Fruit fly (Drosophila melanogaster): Measurements from ENCODE around the gene Grip163.
A peak's percentile ranks its signal among the peaks of the same experiment; 100 is the strongest.

Gene Grip163

DNA sequence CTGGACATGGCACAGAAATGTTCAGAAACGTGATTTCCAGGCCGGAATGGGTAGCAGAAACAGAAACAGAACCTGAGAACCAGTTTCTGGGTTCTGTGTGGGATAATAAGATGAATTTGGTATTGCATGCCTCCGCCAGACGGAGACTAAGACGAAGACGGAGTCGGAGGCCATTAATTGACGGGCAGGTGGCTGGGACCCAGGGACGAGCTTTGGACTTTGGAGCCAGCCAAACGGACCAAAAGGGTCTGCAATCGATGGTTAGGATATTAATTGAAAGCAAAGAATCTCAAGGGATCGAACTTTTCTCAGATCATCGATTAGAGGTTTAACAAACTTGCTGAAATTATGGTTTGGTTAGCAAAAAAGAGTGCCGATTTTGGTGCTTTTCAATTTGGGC, 16.3 kb upstream of the Grip163 start:
- no peak for TF ChIP-seq CG17801 (GFP tag; optimal IDR thresholded peaks at IDR 0.05; ENCODE audit: partially characterized antibody)

DNA sequence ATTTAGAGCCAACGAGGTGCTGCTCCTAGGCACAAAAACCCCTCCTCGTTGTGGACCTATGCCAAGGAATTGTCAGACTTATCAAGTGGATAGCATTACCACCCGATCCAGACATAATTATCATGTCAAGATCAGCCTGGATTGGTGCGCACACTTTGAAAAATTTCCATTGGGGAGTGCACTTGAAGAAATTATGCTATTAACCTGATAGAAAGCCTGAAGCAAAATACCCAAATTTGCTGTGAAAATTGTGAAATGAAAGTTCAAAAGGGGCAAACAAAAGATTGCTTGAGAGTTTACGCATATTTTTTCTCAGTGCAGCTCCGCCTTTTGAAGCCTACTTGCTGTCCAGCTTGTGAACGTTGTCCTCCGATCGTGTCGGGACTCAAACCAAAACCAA, 15.8 kb upstream of the Grip163 start:
- no peak for TF ChIP-seq CG17801 (GFP tag; optimal IDR thresholded peaks at IDR 0.05; ENCODE audit: partially characterized antibody)

dm6 chr3L:12007945-12008344, 10.0 kb upstream of the Grip163 start:
- TF ChIP-seq CG17801 (GFP tag; optimal IDR thresholded peaks at IDR 0.05; ENCODE audit: partially characterized antibody): no peak

DNA sequence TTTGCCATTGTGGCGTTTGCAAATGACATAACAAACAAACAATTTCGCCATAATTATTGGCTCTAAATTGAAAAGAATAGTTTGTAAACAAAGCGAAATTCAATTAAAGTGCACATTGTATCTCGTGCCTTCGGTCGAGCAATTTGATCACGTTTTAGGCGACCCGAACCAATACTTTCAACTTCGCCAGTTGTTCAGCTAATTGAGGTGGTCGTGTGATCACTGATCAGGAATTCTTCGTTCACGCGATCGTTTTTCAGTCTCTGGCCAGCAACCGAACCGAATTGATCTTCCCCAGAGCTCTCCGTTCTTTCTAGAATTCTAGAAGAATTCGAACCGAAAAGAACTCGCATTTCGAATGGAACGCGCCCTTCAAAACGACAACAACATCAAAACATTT, 6.2 kb upstream of the Grip163 start:
- no peak for TF ChIP-seq CG17801 (GFP tag; optimal IDR thresholded peaks at IDR 0.05; ENCODE audit: partially characterized antibody)

DNA sequence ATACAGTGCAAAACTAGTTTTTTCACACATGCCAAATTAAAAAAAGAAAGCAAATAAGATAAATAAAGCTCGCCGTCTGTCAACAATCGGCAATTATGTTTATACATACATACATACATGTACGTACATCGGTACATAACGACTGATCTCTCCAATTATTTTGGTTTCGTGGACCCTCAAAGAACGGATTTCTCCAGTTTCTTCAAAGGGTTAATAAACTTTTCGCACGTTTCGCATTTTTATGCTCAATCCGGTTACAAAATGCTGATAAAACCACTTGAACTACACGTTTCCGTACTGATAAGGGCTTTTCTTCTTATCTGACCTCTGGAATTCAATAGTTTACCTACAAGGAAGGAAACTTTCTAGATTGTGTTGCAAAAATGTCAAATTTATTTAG, 5.5 kb upstream of the Grip163 start:
- no peak for TF ChIP-seq CG17801 (GFP tag; optimal IDR thresholded peaks at IDR 0.05; ENCODE audit: partially characterized antibody)

DNA sequence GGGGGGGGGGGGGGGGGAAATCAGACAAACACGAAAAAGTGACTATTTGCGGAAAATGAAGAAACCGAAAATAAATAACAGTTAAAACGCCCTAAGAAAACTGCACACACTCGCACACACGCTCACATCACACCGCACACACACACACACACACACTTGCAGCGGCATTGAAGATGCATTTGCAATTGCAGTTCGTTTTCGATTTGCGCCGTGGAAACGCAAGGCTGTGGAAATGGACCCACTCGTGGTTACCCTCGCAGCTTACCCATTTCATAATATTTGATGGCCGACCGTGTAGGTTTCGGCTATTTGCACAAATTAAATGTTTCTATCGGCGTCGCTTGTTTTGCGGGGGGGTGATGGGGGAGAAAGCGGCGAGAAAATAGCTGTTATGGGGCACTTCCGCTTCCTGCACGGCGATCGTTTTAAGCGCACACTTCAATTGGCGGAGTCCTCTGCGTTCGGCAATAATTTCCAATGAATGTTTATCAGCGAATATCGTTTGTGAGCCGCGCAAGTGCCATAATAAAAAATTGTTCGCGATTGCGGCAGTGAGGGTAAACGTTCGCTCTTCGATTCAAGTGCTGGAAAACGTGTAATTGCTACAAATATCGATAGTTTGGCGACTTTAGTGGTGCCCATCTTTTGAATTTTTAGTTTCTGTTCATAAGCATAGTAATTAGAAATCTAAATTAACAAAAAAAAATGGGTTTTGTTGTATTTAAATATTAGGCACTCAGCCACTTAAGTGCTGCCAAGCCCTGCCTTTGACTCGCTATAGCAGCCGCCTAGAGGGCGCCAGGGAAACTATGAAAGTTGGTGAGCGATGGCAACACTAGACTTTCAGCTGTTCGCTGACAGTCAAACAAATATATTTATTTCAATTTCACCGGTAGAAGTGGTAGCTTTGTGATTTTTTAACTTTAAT, 4.6 kb upstream of the Grip163 start, which contains the start of the genes Pop2 and CG6928:
Pop2 (minus strand) TSS at position 595 of the 928 bp plus-strand sequence.
CG6928 (plus strand) TSS at position 835 of the 928 bp plus-strand sequence.
- peak; percentile 44 for TF ChIP-seq CG17801 (GFP tag; optimal IDR thresholded peaks at IDR 0.05; ENCODE audit: partially characterized antibody)

DNA sequence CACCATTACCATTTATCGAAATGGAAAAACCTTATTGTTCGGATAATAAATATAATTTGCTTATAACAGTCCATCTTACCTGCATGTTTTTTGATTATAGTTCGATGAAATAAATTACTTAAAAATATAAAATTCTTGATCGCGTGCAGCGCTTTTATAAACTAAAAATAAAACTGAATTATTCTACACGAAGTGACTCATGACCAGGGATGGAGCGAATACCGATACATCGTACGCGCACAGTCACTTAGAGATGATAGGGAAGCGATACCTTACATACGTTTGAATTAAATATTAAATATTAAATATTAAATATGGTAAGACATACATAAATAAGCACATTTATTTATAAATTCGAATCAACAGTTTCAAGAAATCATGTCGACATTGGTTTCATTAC, 5.0 kb downstream of the Grip163 start, which contains the start of gene viaf:
viaf (minus strand) TSS at position 220 of the 400 bp plus-strand sequence.
- peak; percentile 68 for TF ChIP-seq CG17801 (GFP tag; optimal IDR thresholded peaks at IDR 0.05; ENCODE audit: partially characterized antibody)

DNA sequence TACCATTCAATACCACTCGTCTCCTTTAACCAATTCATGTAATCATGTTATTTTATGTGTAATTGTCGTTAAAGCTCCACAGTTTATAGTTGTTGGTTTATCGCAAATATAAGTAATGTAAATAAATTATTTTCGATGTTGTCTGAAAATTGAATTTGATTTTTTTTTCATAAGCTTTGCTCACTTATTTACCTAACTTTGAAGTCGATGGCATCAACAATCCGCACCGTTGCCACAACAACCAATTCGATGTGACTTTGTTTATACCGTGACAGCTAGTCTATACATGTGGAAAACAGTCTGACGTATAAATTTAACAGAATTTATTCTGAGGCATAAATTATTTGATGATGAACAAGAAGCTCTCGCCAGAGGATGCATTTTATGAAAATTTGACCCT, 7.5 kb downstream of the Grip163 start, which contains the start of gene CG6931:
CG6931 (plus strand) TSS at position 301 of the 400 bp plus-strand sequence.
- TF ChIP-seq CG17801 (GFP tag; optimal IDR thresholded peaks at IDR 0.05; ENCODE audit: partially characterized antibody): no peak

DNA sequence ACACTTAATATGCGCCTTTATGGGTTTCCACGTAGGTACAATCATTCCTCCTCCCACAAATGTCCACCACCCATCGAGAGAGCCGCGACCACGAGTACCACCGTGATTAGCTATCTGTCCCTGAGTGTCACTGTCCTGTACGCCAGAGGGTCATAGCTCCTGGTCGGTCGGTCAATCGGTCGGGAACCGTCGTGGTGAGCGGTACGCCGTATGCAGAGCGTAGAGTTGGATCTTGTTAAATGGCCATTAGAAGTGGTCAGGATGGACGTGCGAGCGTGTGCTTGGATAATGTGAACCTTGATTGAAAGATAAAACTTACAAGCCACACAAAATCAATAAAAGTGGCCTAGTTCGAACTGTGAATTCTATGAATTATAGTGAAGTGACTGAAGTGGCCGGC, 13.3 kb downstream of the Grip163 start, which contains the start of gene CG6938:
CG6938 (plus strand) TSS at position 301 of the 400 bp plus-strand sequence.
- no peak for TF ChIP-seq CG17801 (GFP tag; optimal IDR thresholded peaks at IDR 0.05; ENCODE audit: partially characterized antibody)

DNA sequence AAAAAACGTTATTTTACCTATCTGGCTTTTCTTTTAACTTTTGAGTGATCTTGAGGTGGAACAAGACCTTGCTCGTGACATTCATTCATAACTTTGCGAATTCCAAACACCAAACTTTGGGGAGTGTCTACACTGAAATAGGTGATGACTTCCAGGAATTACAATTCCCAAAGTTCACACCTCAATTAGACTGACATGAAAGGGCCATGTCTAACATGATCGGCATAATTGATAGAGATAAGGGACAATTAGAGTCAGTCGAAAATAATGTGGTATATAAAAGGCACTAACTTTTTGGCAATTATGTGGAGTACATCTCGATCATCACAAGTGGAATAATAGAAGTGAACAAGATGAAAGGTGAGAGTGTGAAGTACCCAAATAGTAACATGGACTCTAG, 22.1 kb downstream of the Grip163 start, which contains the start of gene CG43896:
CG43896 (plus strand) TSS at position 301 of the 400 bp plus-strand sequence.
- TF ChIP-seq CG17801 (GFP tag; optimal IDR thresholded peaks at IDR 0.05; ENCODE audit: partially characterized antibody): no peak

dm6 chr3L:11974605-11975004, 23.3 kb downstream of the Grip163 start, which contains the start of gene CG14125:
Gene CG14125 (plus strand): TSS chr3L:11974905.
- TF ChIP-seq CG17801 (GFP tag; optimal IDR thresholded peaks at IDR 0.05; ENCODE audit: partially characterized antibody): no peak

- no peak for TF ChIP-seq CG17801 (GFP tag; optimal IDR thresholded peaks at IDR 0.05; ENCODE audit: partially characterized antibody)
Observed at dm6 chr3L:11973690-11974089, 24.2 kb downstream of the Grip163 start, which contains the start of gene CG42397. Gene CG42397 (minus strand): TSS chr3L:11973790.

DNA sequence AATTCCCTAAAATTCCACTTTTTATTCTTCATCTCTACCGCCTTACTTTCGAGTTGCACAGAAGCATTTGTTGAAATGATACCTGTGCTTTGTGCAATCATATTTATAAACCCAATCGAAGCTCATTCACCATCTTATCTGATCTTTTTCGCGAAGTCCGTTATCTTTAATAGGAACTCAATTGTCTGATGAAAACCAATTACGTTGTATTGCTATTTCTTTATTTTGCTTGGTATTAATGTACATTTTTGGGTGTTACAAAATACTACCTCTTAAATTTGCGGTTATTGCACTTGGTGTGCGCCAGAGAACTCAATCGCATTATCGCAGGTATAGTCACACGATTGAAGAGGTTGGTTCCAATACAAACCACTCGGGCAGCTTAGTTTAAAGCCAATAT, 25.1 kb downstream of the Grip163 start, which contains the start of gene Muc68E:
Muc68E (minus strand) TSS at position 101 of the 400 bp plus-strand sequence.
- TF ChIP-seq CG17801 (GFP tag; optimal IDR thresholded peaks at IDR 0.05; ENCODE audit: partially characterized antibody): no peak

DNA sequence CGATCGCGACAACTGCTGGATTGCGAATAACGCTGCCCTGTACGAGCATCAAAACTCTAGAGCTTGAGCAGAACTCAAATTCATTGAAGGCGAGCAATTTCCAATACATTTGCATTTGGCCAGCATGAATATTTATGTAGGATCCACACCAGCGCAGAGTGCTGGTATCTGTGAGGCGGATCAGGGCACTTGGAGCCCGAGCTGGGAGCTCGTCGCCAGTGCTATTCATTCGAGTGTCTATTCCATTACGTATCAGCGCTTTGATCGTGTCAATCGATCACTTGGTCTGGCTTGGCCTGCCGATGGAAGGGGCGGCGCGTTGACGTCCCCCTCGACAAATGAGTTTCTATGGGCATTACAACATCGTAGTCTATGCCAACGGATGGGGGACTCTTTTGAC, 31.8 kb downstream of the Grip163 start, which contains the start of gene prc:
prc (minus strand) TSS at position 28 of the 400 bp plus-strand sequence.
- no peak for TF ChIP-seq CG17801 (GFP tag; optimal IDR thresholded peaks at IDR 0.05; ENCODE audit: partially characterized antibody)

- TF ChIP-seq CG17801 (GFP tag; optimal IDR thresholded peaks at IDR 0.05; ENCODE audit: partially characterized antibody): no peak
Observed at dm6 chr3L:11957669-11958333, 40.1 kb downstream of the Grip163 start, which contains the start of the genes CG11570 and CG43294. Gene CG11570 (minus strand): TSS chr3L:11957769. Gene CG43294 (plus strand): TSS chr3L:11958283.
